Fruit fly (Drosophila melanogaster): Measurements from ENCODE around the gene CG33493.

The CG33493 gene

dm6 chr3L:10696635-10697412, 3.9 kb upstream of the CG33493 start, which contains the start of gene NijA (continued):
- no peak for TF ChIP-seq esg (GFP tag; conservative IDR thresholded peaks at IDR 0.05)
- no peak for TF ChIP-seq CrebB (tag; optimal IDR thresholded peaks at IDR 0.05)
- no peak for TF ChIP-seq Mrtf (GFP tag; IDR thresholded peaks at IDR 0.05)
- no peak for TF ChIP-seq CG13775 (GFP tag; optimal IDR thresholded peaks at IDR 0.05)
- TF ChIP-seq Hand (GFP tag; optimal IDR thresholded peaks at IDR 0.05), result no peak
- TF ChIP-seq CG34376 (GFP tag; optimal IDR thresholded peaks at IDR 0.05), result no peak
- no peak for TF ChIP-seq sr (GFP tag; IDR thresholded peaks at IDR 0.05)
- no peak for TF ChIP-seq CG6854 (GFP tag; optimal IDR thresholded peaks at IDR 0.05)
- TF ChIP-seq bowl (GFP tag; IDR thresholded peaks at IDR 0.05), result no peak
- no peak for TF ChIP-seq CG10543 (GFP tag; optimal IDR thresholded peaks at IDR 0.05)
- TF ChIP-seq emc (GFP tag; optimal IDR thresholded peaks at IDR 0.05), result no peak
- TF ChIP-seq abd-A (tag; optimal IDR thresholded peaks at IDR 0.05), result no peak
- TF ChIP-seq Ravus (GFP tag; IDR thresholded peaks at IDR 0.05), result no peak
- no peak for TF ChIP-seq CG6765 (GFP tag; optimal IDR thresholded peaks at IDR 0.05)
- no peak for TF ChIP-seq z (GFP tag; IDR thresholded peaks at IDR 0.05)
- TF ChIP-seq C15 (GFP tag; IDR thresholded peaks at IDR 0.05), result no peak
- TF ChIP-seq CG7745 (tag; optimal IDR thresholded peaks at IDR 0.05), result no peak
- TF ChIP-seq CG30020 (tag; optimal IDR thresholded peaks at IDR 0.05), result no peak
- TF ChIP-seq CG13424 (tag; optimal IDR thresholded peaks at IDR 0.05), result peak; percentile 25
- TF ChIP-seq CG11696 (GFP tag; IDR thresholded peaks at IDR 0.05), result no peak
- no peak for TF ChIP-seq Ada2b (GFP tag; IDR thresholded peaks at IDR 0.05)
- TF ChIP-seq CG18599 (GFP tag; optimal IDR thresholded peaks at IDR 0.05), result peak; percentile 21
- TF ChIP-seq YL-1 (GFP tag; optimal IDR thresholded peaks at IDR 0.05), result no peak
- no peak for TF ChIP-seq Myb (GFP tag; optimal IDR thresholded peaks at IDR 0.05)
- TF ChIP-seq chn (GFP tag; optimal IDR thresholded peaks at IDR 0.05), result no peak
- TF ChIP-seq Atf3 (GFP tag; optimal IDR thresholded peaks at IDR 0.05), result no peak
- TF ChIP-seq CG1832 (GFP tag; optimal IDR thresholded peaks at IDR 0.05), result no peak
- no peak for TF ChIP-seq insv (GFP tag; optimal IDR thresholded peaks at IDR 0.05)
- TF ChIP-seq CG12299 (tag; optimal IDR thresholded peaks at IDR 0.05), result no peak
- peak; percentile 49 for TF ChIP-seq CG2712 (tag; optimal IDR thresholded peaks at IDR 0.05)
- no peak for TF ChIP-seq CG17186 (GFP tag; optimal IDR thresholded peaks at IDR 0.05)
- TF ChIP-seq sc (optimal IDR thresholded peaks at IDR 0.05), result no peak
- TF ChIP-seq sc (GFP tag; optimal IDR thresholded peaks at IDR 0.05), result no peak
- TF ChIP-seq Vsx1 (GFP tag; optimal IDR thresholded peaks at IDR 0.05), result no peak
- no peak for TF ChIP-seq bbx (GFP tag; IDR thresholded peaks at IDR 0.05; ENCODE audit: partially characterized antibody)
- TF ChIP-seq grn (GFP tag; optimal IDR thresholded peaks at IDR 0.05), result no peak
- TF ChIP-seq CG12769 (tag; optimal IDR thresholded peaks at IDR 0.05), result peak; percentile 25
- no peak for TF ChIP-seq mld (GFP tag; IDR thresholded peaks at IDR 0.05; ENCODE audit: partially characterized antibody)
- TF ChIP-seq Mad (GFP tag; optimal IDR thresholded peaks at IDR 0.05), result no peak
- no peak for TF ChIP-seq fd96Cb (tag; optimal IDR thresholded peaks at IDR 0.05)
- no peak for TF ChIP-seq CG9609 (GFP tag; optimal IDR thresholded peaks at IDR 0.05)
- TF ChIP-seq CG8924 (tag; optimal IDR thresholded peaks at IDR 0.05), result peak; percentile 65
- TF ChIP-seq CG7987 (GFP tag; optimal IDR thresholded peaks at IDR 0.05), result no peak
- TF ChIP-seq Rx (GFP tag; IDR thresholded peaks at IDR 0.05), result no peak
- TF ChIP-seq nerfin-1 (tag; optimal IDR thresholded peaks at IDR 0.05), result no peak
- TF ChIP-seq luna (GFP tag; optimal IDR thresholded peaks at IDR 0.05), result no peak
- TF ChIP-seq sug (tag; optimal IDR thresholded peaks at IDR 0.05), result no peak
- TF ChIP-seq Dip2 (GFP tag; IDR thresholded peaks at IDR 0.05), result no peak
- no peak for TF ChIP-seq CG7372 (GFP tag; IDR thresholded peaks at IDR 0.05)
- TF ChIP-seq jigr1 (GFP tag; IDR thresholded peaks at IDR 0.05), result no peak
- TF ChIP-seq CG14667 (GFP tag; IDR thresholded peaks at IDR 0.05), result no peak

Data from whole organism, embryonic.